Fruit fly (Drosophila melanogaster) whole organism, prepupa: ENCODE data around the gene sv.

ENCODE experiments used
- CG10631 ChIP-seq: fragments of 200-800 bp; sonication (Bioruptor generic); optimal IDR thresholded peaks from 2 replicates; lab custom pipeline; 2016; ENCODE audit warnings: missing biosample characterization, missing genetic modification characterization
- CG10669 ChIP-seq: fragments of 200-800 bp; sonication (Bioruptor generic); optimal IDR thresholded peaks from 3 replicates; lab custom pipeline; 2018; ENCODE audit warnings: missing biosample characterization, mild to moderate bottlenecking, missing genetic modification characterization, moderate library complexity
- CG11762 ChIP-seq: fragments of 200-800 bp; sonication (Bioruptor generic); optimal IDR thresholded peaks from 3 replicates; lab custom pipeline; 2016; ENCODE audit warnings: missing biosample characterization, missing genetic modification characterization; ENCODE audit not compliant: insufficient read depth
- CG15336 ChIP-seq: fragments of 200-800 bp; sonication (Bioruptor generic); IDR thresholded peaks from 2 replicates; pipeline ENCODE4 v1.3.6; 2022; ENCODE audit warnings: missing biosample characterization, missing genetic modification characterization
- CG16779 ChIP-seq: fragments of 200-800 bp; sonication (Bioruptor generic); optimal IDR thresholded peaks from 3 replicates; lab custom pipeline; 2017; ENCODE audit warnings: missing biosample characterization, mild to moderate bottlenecking, missing genetic modification characterization
- CG3032 ChIP-seq: fragments of 200-800 bp; optimal IDR thresholded peaks from 2 replicates; lab custom pipeline; 2019; ENCODE audit warnings: missing biosample characterization, mild to moderate bottlenecking, missing genetic modification characterization, moderate library complexity
- CG31627 ChIP-seq: fragments of 200-800 bp; sonication (Bioruptor generic); optimal IDR thresholded peaks from 3 replicates; lab custom pipeline; 2016; ENCODE audit warnings: missing biosample characterization, missing genetic modification characterization
- CG34406 ChIP-seq: fragments of 200-800 bp; sonication (Bioruptor generic); optimal IDR thresholded peaks from 3 replicates; lab custom pipeline; 2016; ENCODE audit warnings: missing biosample characterization, missing genetic modification characterization
- CG6276 ChIP-seq: fragments of 200-800 bp; sonication (Bioruptor generic); optimal IDR thresholded peaks from 2 replicates; lab custom pipeline; 2017; ENCODE audit warnings: missing biosample characterization, mild to moderate bottlenecking, missing genetic modification characterization
- CG6792 ChIP-seq: fragments of 200-800 bp; sonication (Bioruptor generic); optimal IDR thresholded peaks from 3 replicates; lab custom pipeline; 2016; ENCODE audit warnings: missing biosample characterization, missing genetic modification characterization
- CG6808 ChIP-seq: fragments of 200-800 bp; sonication (Bioruptor generic); optimal IDR thresholded peaks from 3 replicates; lab custom pipeline; 2017; ENCODE audit warnings: missing biosample characterization, missing genetic modification characterization, mild to moderate bottlenecking, moderate library complexity, missing genetic modification reagents
- CG7368 ChIP-seq: fragments of 200-800 bp; sonication (Bioruptor generic); optimal IDR thresholded peaks from 3 replicates; lab custom pipeline; 2016; ENCODE audit warnings: missing biosample characterization, missing genetic modification characterization
- CG8119 ChIP-seq: fragments of 200-800 bp; sonication (Bioruptor generic); IDR thresholded peaks from 3 replicates; pipeline ENCODE4 v1.3.6; 2022; ENCODE audit warnings: missing biosample characterization, missing genetic modification characterization
- Eip78C ChIP-seq: fragments of 200-800 bp; sonication (Bioruptor generic); peaks from one replicate; lab custom pipeline; 2016; ENCODE audit warnings: missing biosample characterization, missing genetic modification characterization
- Eip93F ChIP-seq: fragments of 200-800 bp; sonication (Bioruptor generic); optimal IDR thresholded peaks from 2 replicates; lab custom pipeline; 2016; ENCODE audit warnings: missing biosample characterization, mild to moderate bottlenecking, missing genetic modification characterization
- Ets21C ChIP-seq: fragments of 200-800 bp; sonication (Bioruptor generic); optimal IDR thresholded peaks from 3 replicates; lab custom pipeline; 2016; ENCODE audit warnings: missing biosample characterization, missing genetic modification characterization
- Hr38 ChIP-seq: sonication (Bioruptor generic); optimal IDR thresholded peaks from 2 replicates; lab custom pipeline; 2016; ENCODE audit warnings: missing biosample characterization, missing genetic modification characterization
- Lpt ChIP-seq: fragments of 200-800 bp; sonication (Bioruptor generic); optimal IDR thresholded peaks from 3 replicates; lab custom pipeline; 2016; ENCODE audit warnings: missing biosample characterization, missing genetic modification characterization
- Met ChIP-seq: fragments of 200-800 bp; sonication (Bioruptor generic); optimal IDR thresholded peaks from 3 replicates; lab custom pipeline; 2016; ENCODE audit warnings: missing biosample characterization, missing genetic modification characterization
- Smox ChIP-seq: fragments of 200-800 bp; sonication (Bioruptor generic); optimal IDR thresholded peaks from 3 replicates; lab custom pipeline; 2016; ENCODE audit warnings: missing biosample characterization, missing genetic modification characterization
- Sox14 ChIP-seq: fragments of 200-800 bp; sonication (Bioruptor generic); optimal IDR thresholded peaks from 3 replicates; lab custom pipeline; 2016; ENCODE audit warnings: missing biosample characterization, missing genetic modification characterization
- achi ChIP-seq: fragments of 200-800 bp; sonication (Bioruptor generic); optimal IDR thresholded peaks from 3 replicates; lab custom pipeline; 2016; ENCODE audit warnings: missing biosample characterization, missing genetic modification characterization
- acj6 ChIP-seq: fragments of 200-800 bp; sonication (Bioruptor generic); optimal IDR thresholded peaks from 3 replicates; lab custom pipeline; 2016; ENCODE audit warnings: missing biosample characterization, missing genetic modification characterization
- dsx ChIP-seq: fragments of 200-800 bp; optimal IDR thresholded peaks from 3 replicates; lab custom pipeline; 2019; ENCODE audit warnings: missing biosample characterization, mild to moderate bottlenecking, missing genetic modification characterization, moderate library complexity; ENCODE audit not compliant: poor library complexity, severe bottlenecking
- eg ChIP-seq: fragments of 200-800 bp; sonication (Bioruptor generic); IDR thresholded peaks from 3 replicates; pipeline ENCODE4 v1.3.6; 2022; ENCODE audit warnings: missing biosample characterization, missing genetic modification characterization
- esn ChIP-seq: fragments of 200-800 bp; sonication (Bioruptor generic); optimal IDR thresholded peaks from 2 replicates; lab custom pipeline; 2016; ENCODE audit warnings: missing biosample characterization, mild to moderate bottlenecking, missing genetic modification characterization, moderate library complexity
- fd59A ChIP-seq: fragments of 200-800 bp; sonication (Bioruptor generic); optimal IDR thresholded peaks from 2 replicates; lab custom pipeline; 2017; ENCODE audit warnings: missing biosample characterization, mild to moderate bottlenecking, missing genetic modification characterization, missing genetic modification reagents
- fkh ChIP-seq: fragments of 200-800 bp; sonication (Bioruptor generic); optimal IDR thresholded peaks from 3 replicates; lab custom pipeline; 2017; ENCODE audit warnings: missing biosample characterization, mild to moderate bottlenecking, missing genetic modification characterization, moderate library complexity
- lz ChIP-seq: fragments of 200-800 bp; sonication (Bioruptor generic); optimal IDR thresholded peaks from 3 replicates; lab custom pipeline; 2016; ENCODE audit warnings: missing biosample characterization, missing genetic modification characterization
- net ChIP-seq: fragments of 200-800 bp; sonication (Bioruptor generic); optimal IDR thresholded peaks from 3 replicates; lab custom pipeline; 2016; ENCODE audit warnings: missing biosample characterization, missing genetic modification characterization
- ss ChIP-seq, 2 experiments: fragments of 200-800 bp; sonication (Bioruptor generic); optimal IDR thresholded peaks; 2 replicates in 1 of 2; 3 replicates in 1 of 2; lab custom pipeline; 2017 to 2018; ENCODE audit warnings: mild to moderate bottlenecking in 2 of 2, missing biosample characterization in 2 of 2, missing genetic modification characterization in 2 of 2, moderate library complexity in 1 of 2
- topi ChIP-seq: fragments of 200-800 bp; sonication (Bioruptor generic); optimal IDR thresholded peaks from 3 replicates; lab custom pipeline; 2016; ENCODE audit warnings: missing biosample characterization, missing genetic modification characterization

sv gene

dm6 chr4:1064652-1065218 is 23.9 kb upstream of the sv start, which contains the start of gene Zyx:
Gene Zyx, minus strand, starts transcription at chr4:1065001.
- TF ChIP-seq fkh (GFP tag; lab: Kevin White, UChicago), result no peak
- no peak for TF ChIP-seq CG8119 (GFP tag; lab: Robert Waterston, UW)
- TF ChIP-seq dsx (GFP tag; lab: Kevin White, UChicago), result no peak
- no peak for TF ChIP-seq Smox (GFP tag; lab: Kevin White, UChicago)
- TF ChIP-seq lz, result no peak
- TF ChIP-seq CG15336 (GFP tag; lab: Robert Waterston, UW), result no peak
- TF ChIP-seq CG7368 (GFP tag; lab: Kevin White, UChicago), result no peak
- TF ChIP-seq CG16779 (tag; lab: Kevin White, UChicago), result no peak
- TF ChIP-seq ss (GFP tag; optimal IDR thresholded peaks at IDR 0.05; lab: Kevin White, UChicago), result no peak
- no peak for TF ChIP-seq Ets21C (GFP tag; lab: Kevin White, UChicago)
- TF ChIP-seq Hr38, result no peak
- no peak for TF ChIP-seq CG31627
- TF ChIP-seq net (GFP tag; lab: Kevin White, UChicago), result no peak
- no peak for TF ChIP-seq CG3032 (tag; lab: Kevin White, UChicago)

dm6 chr4:1084326-1085062 is 4.1 kb upstream of the sv start, which contains the start of gene Actbeta:
Gene Actbeta, minus strand, starts transcription at chr4:1084796.
- TF ChIP-seq Ets21C (GFP tag; lab: Kevin White, UChicago), result no peak

- TF ChIP-seq Met (GFP tag; lab: Kevin White, UChicago) (no peak), CG10669 (no peak), fkh (GFP tag; lab: Kevin White, UChicago) (no peak), achi (no peak), CG6276 (GFP tag; lab: Kevin White, UChicago) (no peak), esn (no peak), CG10631 (no peak), CG6792 (GFP tag; lab: Kevin White, UChicago) (no peak), CG7368 (GFP tag; lab: Kevin White, UChicago) (no peak), topi (GFP tag; lab: Kevin White, UChicago) (no peak), eg (GFP tag; lab: Robert Waterston, UW) (no peak), Sox14 (GFP tag; lab: Kevin White, UChicago) (no peak), acj6 (GFP tag; lab: Kevin White, UChicago) (no peak), CG11762 (GFP tag; lab: Kevin White, UChicago) (no peak), Hr38 (no peak), CG3032 (tag; lab: Kevin White, UChicago) (no peak), fd59A (GFP tag; lab: Kevin White, UChicago) (no peak), CG6808 (no peak), Lpt (GFP tag; lab: Kevin White, UChicago) (no peak), CG34406 (no peak)
Measured at dm6 chr4:1090304-1090703, 1.7 kb downstream of the sv start.

dm6 chr4:1093446-1093845 is 4.8 kb downstream of the sv start:
- TF ChIP-seq Eip78C (GFP tag; lab: Kevin White, UChicago) (peak; percentile 49), Eip93F (no peak), Met (GFP tag; lab: Kevin White, UChicago) (peak; percentile 1)
- TF ChIP-seq, all 60 proteins: peak for 2
